Fruit fly (Drosophila melanogaster): ENCODE data around the gene Bin1.

Gene Bin1

DNA sequence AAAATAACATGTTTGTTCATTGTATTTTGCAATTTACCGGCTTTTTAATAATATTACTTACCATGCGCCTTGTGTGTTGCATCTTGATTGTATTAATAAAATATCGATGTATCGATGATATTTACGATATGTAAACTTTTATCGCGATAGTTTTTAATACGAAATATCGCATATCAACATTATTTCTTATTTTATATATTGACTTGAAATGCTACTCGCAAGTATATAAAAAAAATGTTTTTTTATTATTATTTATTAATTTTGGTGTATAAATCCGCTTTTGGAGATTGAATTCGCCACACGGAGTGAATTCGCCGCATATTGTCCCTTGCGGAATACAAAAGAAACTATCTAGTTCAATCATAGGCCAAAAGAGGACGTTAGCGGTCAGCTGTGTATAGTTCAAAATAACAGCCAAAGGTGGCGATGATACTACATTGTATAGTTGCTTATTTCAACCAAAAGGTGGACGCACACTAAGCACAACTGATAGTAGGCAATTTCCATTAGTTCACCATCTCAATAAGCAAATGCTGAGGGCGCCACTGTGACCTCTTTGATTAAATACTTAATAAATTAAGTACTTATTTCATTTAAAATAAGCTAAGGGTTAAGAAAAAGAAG, 15.9 kb upstream of the Bin1 start, which contains the start of gene mtSSB (continued):
- peak; percentile 54 for TF ChIP-seq Ets21C (GFP tag; optimal IDR thresholded peaks at IDR 0.05)
- TF ChIP-seq Met (GFP tag; optimal IDR thresholded peaks at IDR 0.05): peak; percentile 82
- peak; percentile 41 for TF ChIP-seq fkh (GFP tag; optimal IDR thresholded peaks at IDR 0.05)
- peak; percentile 71 for TF ChIP-seq CG7368 (GFP tag; optimal IDR thresholded peaks at IDR 0.05)
- peak; percentile 73 for TF ChIP-seq CG8319 (GFP tag; optimal IDR thresholded peaks at IDR 0.05)
- peak; percentile 8 for TF ChIP-seq Smox (GFP tag; optimal IDR thresholded peaks at IDR 0.05)
- peak; percentile 45 for TF ChIP-seq CG11902 (GFP tag; optimal IDR thresholded peaks at IDR 0.05)
- peak; percentile 24 for TF ChIP-seq CG34406 (GFP tag; optimal IDR thresholded peaks at IDR 0.05)
- TF ChIP-seq CG10669 (GFP tag; optimal IDR thresholded peaks at IDR 0.05): peak; percentile 29
- peak; percentile 91 for TF ChIP-seq CG31627 (GFP tag; optimal IDR thresholded peaks at IDR 0.05)
- peak; percentile 24 for TF ChIP-seq Blimp-1 (GFP tag; optimal IDR thresholded peaks at IDR 0.05)
- TF ChIP-seq cyc (GFP tag; optimal IDR thresholded peaks at IDR 0.05): peak; percentile 91
- TF ChIP-seq vri (GFP tag; optimal IDR thresholded peaks at IDR 0.05): peak; percentile 74
- TF ChIP-seq CG11762 (GFP tag; optimal IDR thresholded peaks at IDR 0.05; ENCODE audit: insufficient read depth): peak; percentile 33
- TF ChIP-seq CG6808 (GFP tag; optimal IDR thresholded peaks at IDR 0.05): no peak
- TF ChIP-seq topi (GFP tag; optimal IDR thresholded peaks at IDR 0.05): peak; percentile 69
- TF ChIP-seq CG6163 (GFP tag; IDR thresholded peaks at IDR 0.05): peak; percentile 67
- peak; percentile 69 for TF ChIP-seq eg (GFP tag; IDR thresholded peaks at IDR 0.05)
- TF ChIP-seq dac (GFP tag; optimal IDR thresholded peaks at IDR 0.05): no peak
- peak; percentile 28 for TF ChIP-seq CG10631 (GFP tag; optimal IDR thresholded peaks at IDR 0.05)
- peak; percentile 71 for TF ChIP-seq CG6792 (GFP tag; optimal IDR thresholded peaks at IDR 0.05)
- no peak for TF ChIP-seq CG15336 (GFP tag; IDR thresholded peaks at IDR 0.05)
- no peak for TF ChIP-seq CG6276 (GFP tag; optimal IDR thresholded peaks at IDR 0.05)
- no peak for TF ChIP-seq CG6854 (GFP tag; optimal IDR thresholded peaks at IDR 0.05)
- no peak for TF ChIP-seq CG4318 (GFP tag; optimal IDR thresholded peaks at IDR 0.05)
- TF ChIP-seq CG9139 (GFP tag; optimal IDR thresholded peaks at IDR 0.05): no peak
- peak; percentile 73 for TF ChIP-seq CG3919 (GFP tag; optimal IDR thresholded peaks at IDR 0.05)
- TF ChIP-seq OdsH (GFP tag; optimal IDR thresholded peaks at IDR 0.05): peak; percentile 75
- TF ChIP-seq Sox102F (GFP tag; optimal IDR thresholded peaks at IDR 0.05): peak; percentile 62
- peak; percentile 82 for TF ChIP-seq Sox14 (GFP tag; optimal IDR thresholded peaks at IDR 0.05)
- TF ChIP-seq CG3032 (tag; optimal IDR thresholded peaks at IDR 0.05): peak; percentile 31
- peak; percentile 86 for TF ChIP-seq svp (GFP tag)
- TF ChIP-seq acj6 (GFP tag; optimal IDR thresholded peaks at IDR 0.05): peak; percentile 76
- peak; percentile 91 for TF ChIP-seq Eip78C (GFP tag)
- TF ChIP-seq fd85E (GFP tag; optimal IDR thresholded peaks at IDR 0.05): no peak
- peak; percentile 34 for TF ChIP-seq Eip93F (GFP tag; optimal IDR thresholded peaks at IDR 0.05)

DNA sequence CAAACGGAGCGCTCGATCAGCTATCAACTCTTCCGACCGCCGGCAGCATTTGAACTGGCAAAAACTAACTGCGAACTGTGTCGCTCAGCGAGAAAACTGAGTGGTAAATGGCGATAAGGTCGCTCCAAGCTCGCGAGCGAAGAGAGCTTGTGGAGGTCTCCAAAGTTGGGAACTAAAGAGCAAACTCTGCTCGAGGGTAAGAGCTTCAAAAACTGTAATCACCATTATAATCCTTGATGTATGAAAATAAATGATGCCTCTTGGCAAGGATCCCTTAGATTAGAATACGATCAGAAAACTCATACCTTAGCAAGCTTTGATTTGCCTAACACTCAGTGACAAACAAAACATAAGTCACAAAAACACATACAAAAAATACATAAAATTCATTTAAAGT, 13.7 kb upstream of the Bin1 start, which contains the start of the genes CG6126 and CG31287:
CG6126 (minus strand) TSS at position 59 of the 397 bp plus-strand sequence.
CG31287 (plus strand) TSS at position 347 of the 397 bp plus-strand sequence.
- no peak for TF ChIP-seq Met (GFP tag; optimal IDR thresholded peaks at IDR 0.05)
- no peak for TF ChIP-seq lz (GFP tag; optimal IDR thresholded peaks at IDR 0.05)
- TF ChIP-seq cyc (GFP tag; optimal IDR thresholded peaks at IDR 0.05): no peak
- no peak for TF ChIP-seq acj6 (GFP tag; optimal IDR thresholded peaks at IDR 0.05)
- no peak for TF ChIP-seq CG31627 (GFP tag; optimal IDR thresholded peaks at IDR 0.05)
- no peak for TF ChIP-seq topi (GFP tag; optimal IDR thresholded peaks at IDR 0.05)
- no peak for TF ChIP-seq CG10631 (GFP tag; optimal IDR thresholded peaks at IDR 0.05)
- TF ChIP-seq Ets21C (GFP tag; optimal IDR thresholded peaks at IDR 0.05): no peak
- peak; percentile 7 for TF ChIP-seq CG1621 (tag; optimal IDR thresholded peaks at IDR 0.05)
- TF ChIP-seq CG4318 (GFP tag; optimal IDR thresholded peaks at IDR 0.05): no peak
- no peak for TF ChIP-seq CG3032 (tag; optimal IDR thresholded peaks at IDR 0.05)
- TF ChIP-seq Eip78C (GFP tag): no peak
- TF ChIP-seq Ets96B (tag; optimal IDR thresholded peaks at IDR 0.05): no peak
- TF ChIP-seq CG8119 (GFP tag; IDR thresholded peaks at IDR 0.05): 0 out of 3 replicates have a peak, but pooled peaks have one; percentile 19
- TF ChIP-seq ss (GFP tag; optimal IDR thresholded peaks at IDR 0.05): no peak
- TF ChIP-seq esn (GFP tag; optimal IDR thresholded peaks at IDR 0.05): no peak
- TF ChIP-seq OdsH (GFP tag; optimal IDR thresholded peaks at IDR 0.05): no peak
- peak; percentile 88 for TF ChIP-seq CG8319 (GFP tag; optimal IDR thresholded peaks at IDR 0.05)
- no peak for TF ChIP-seq eg (GFP tag; IDR thresholded peaks at IDR 0.05)
- TF ChIP-seq CG34406 (GFP tag; optimal IDR thresholded peaks at IDR 0.05): no peak
- TF ChIP-seq CG32006 (GFP tag; optimal IDR thresholded peaks at IDR 0.05): no peak
- no peak for TF ChIP-seq CG6792 (GFP tag; optimal IDR thresholded peaks at IDR 0.05)
- no peak for TF ChIP-seq CG16779 (tag; optimal IDR thresholded peaks at IDR 0.05)
- no peak for TF ChIP-seq fkh (GFP tag; optimal IDR thresholded peaks at IDR 0.05)
- no peak for TF ChIP-seq net (GFP tag; optimal IDR thresholded peaks at IDR 0.05)
- TF ChIP-seq CG11762 (GFP tag; optimal IDR thresholded peaks at IDR 0.05; ENCODE audit: insufficient read depth): no peak
- no peak for TF ChIP-seq CG9139 (GFP tag; optimal IDR thresholded peaks at IDR 0.05)
- TF ChIP-seq vri (GFP tag; optimal IDR thresholded peaks at IDR 0.05): peak; percentile 6
- no peak for TF ChIP-seq CG11294 (GFP tag; IDR thresholded peaks at IDR 0.05)
- no peak for TF ChIP-seq Gug (GFP tag; IDR thresholded peaks at IDR 0.05)
- TF ChIP-seq Sox15 (GFP tag; optimal IDR thresholded peaks at IDR 0.05): no peak

All from whole organism, prepupa.